Fruit fly (Drosophila melanogaster): Measurements from ENCODE around the gene CG3213.

The CG3213 gene

dm6 chr2L:3523956-3524355, 4.5 kb upstream of the CG3213 start, which contains the start of gene Sr-CIV:
Gene Sr-CIV (minus strand): TSS chr2L:3524056.
- TF ChIP-seq Lim3 (GFP tag; IDR thresholded peaks at IDR 0.05) (no peak), Ets65A (GFP tag) (peak; percentile 28), pnt (GFP tag; optimal IDR thresholded peaks at IDR 0.05) (no peak)

- TF ChIP-seq CG3163 (GFP tag; optimal IDR thresholded peaks at IDR 0.05) (no peak), Drgx (GFP tag; IDR thresholded peaks at IDR 0.05) (no peak), nmo (GFP tag; optimal IDR thresholded peaks at IDR 0.05) (peak; percentile 50), CG8478 (optimal IDR thresholded peaks at IDR 0.05) (no peak), dmrt11E (tag; optimal IDR thresholded peaks at IDR 0.05) (no peak), CG14860 (GFP tag; IDR thresholded peaks at IDR 0.05; ENCODE audit: partially characterized antibody) (no peak), CG4424 (GFP tag; optimal IDR thresholded peaks at IDR 0.05) (no peak), B-H2 (GFP tag; optimal IDR thresholded peaks at IDR 0.05) (no peak), CG15696 (tag; optimal IDR thresholded peaks at IDR 0.05) (no peak), cad (GFP tag; optimal IDR thresholded peaks at IDR 0.05) (no peak), CG9215 (GFP tag; IDR thresholded peaks at IDR 0.05) (no peak), CG6654 (GFP tag; optimal IDR thresholded peaks at IDR 0.05) (no peak), onecut (GFP tag; IDR thresholded peaks at IDR 0.05) (no peak), Scr (GFP tag; IDR thresholded peaks at IDR 0.05; ENCODE audit: partially characterized antibody) (0 out of 2 replicates have a peak, but pooled peaks have one; percentile 24), Gug (GFP tag; IDR thresholded peaks at IDR 0.05) (no peak), CG12391 (tag; optimal IDR thresholded peaks at IDR 0.05) (peak; percentile 50), Jarid2 (GFP tag; optimal IDR thresholded peaks at IDR 0.05) (no peak), Sox100B (GFP tag; optimal IDR thresholded peaks at IDR 0.05) (no peak), CG15269 (tag; optimal IDR thresholded peaks at IDR 0.05) (no peak), Bdp1 (GFP tag; optimal IDR thresholded peaks at IDR 0.05) (no peak), CG18599 (GFP tag; optimal IDR thresholded peaks at IDR 0.05) (no peak), lbe (GFP tag; optimal IDR thresholded peaks at IDR 0.05) (no peak), kay (GFP tag; optimal IDR thresholded peaks at IDR 0.05) (no peak), Elba2 (GFP tag; optimal IDR thresholded peaks at IDR 0.05) (peak; percentile 5), D19B (GFP tag; optimal IDR thresholded peaks at IDR 0.05) (no peak), klu (GFP tag; IDR thresholded peaks at IDR 0.05) (no peak), usp (GFP tag; optimal IDR thresholded peaks at IDR 0.05) (no peak), CG7963 (GFP tag; IDR thresholded peaks at IDR 0.05; ENCODE audit: partially characterized antibody) (0 out of 3 replicates have a peak, but pooled peaks have one; percentile 20), CG13424 (tag; optimal IDR thresholded peaks at IDR 0.05) (no peak), CG31441 (GFP tag; IDR thresholded peaks at IDR 0.05) (no peak), CG4617 (GFP tag; optimal IDR thresholded peaks at IDR 0.05; ENCODE audit: borderline replicate concordance) (peak; percentile 75), Spps (tag; optimal IDR thresholded peaks at IDR 0.05) (peak; percentile 38), sc (optimal IDR thresholded peaks at IDR 0.05) (no peak), sc (GFP tag; optimal IDR thresholded peaks at IDR 0.05) (no peak), CG9876 (GFP tag; optimal IDR thresholded peaks at IDR 0.05) (no peak), maf-S (GFP tag; optimal IDR thresholded peaks at IDR 0.05) (no peak), dpn (GFP tag; optimal IDR thresholded peaks at IDR 0.05) (no peak), CG10267 (tag; optimal IDR thresholded peaks at IDR 0.05) (peak; percentile 60), BEAF-32 (GFP tag; optimal IDR thresholded peaks at IDR 0.05) (peak; percentile 24), pzg (GFP tag; optimal IDR thresholded peaks at IDR 0.05) (peak; percentile 40), CG11504 (tag; optimal IDR thresholded peaks at IDR 0.05) (no peak), CTCF (GFP tag; optimal IDR thresholded peaks at IDR 0.05) (peak; percentile 13), yki (optimal IDR thresholded peaks at IDR 0.05) (no peak), nerfin-1 (tag; optimal IDR thresholded peaks at IDR 0.05) (no peak), dysf (GFP tag; IDR thresholded peaks at IDR 0.05) (no peak), CG10979 (tag; optimal IDR thresholded peaks at IDR 0.05) (no peak), CG33213 (GFP tag; optimal IDR thresholded peaks at IDR 0.05) (no peak)
Measured at dm6 chr2L:3514569-3515191, 4.8 kb downstream of the CG3213 start, which contains the start of the genes LeuRS and CG17593. Gene LeuRS (minus strand): TSS chr2L:3514656. Gene CG17593 (plus strand): TSS chr2L:3514872.

Measured in whole organism, embryonic.